Fruit fly (Drosophila melanogaster) whole organism, embryonic: ENCODE data around the gene CG33521.

ENCODE experiments used
- Atf6 ChIP-seq: fragments of 200-800 bp; sonication (Bioruptor generic); IDR thresholded peaks from 2 replicates; pipeline ENCODE4 v1.3.6; 2022; ENCODE audit warnings: missing biosample characterization, missing genetic modification characterization
- B-H2 ChIP-seq: fragments of 200-800 bp; sonication (Bioruptor generic); optimal IDR thresholded peaks from 2 replicates; lab custom pipeline; 2018; ENCODE audit warnings: missing biosample characterization, mild to moderate bottlenecking, missing genetic modification characterization
- CG10959 ChIP-seq: fragments of 200-800 bp; sonication (Bioruptor generic); IDR thresholded peaks from 2 replicates; pipeline ENCODE4 v1.3.6; 2022; ENCODE audit warnings: missing biosample characterization, missing genetic modification characterization
- CG11696 ChIP-seq: fragments of 200-800 bp; sonication (Bioruptor generic); IDR thresholded peaks from 2 replicates; pipeline ENCODE4 v1.3.6; 2022; ENCODE audit warnings: missing biosample characterization, missing genetic modification characterization
- CG11723 ChIP-seq: fragments of 200-800 bp; sonication (Bioruptor generic); optimal IDR thresholded peaks from 2 replicates; lab custom pipeline; 2017; ENCODE audit warnings: missing biosample characterization, mild to moderate bottlenecking, missing genetic modification characterization
- CG12236 ChIP-seq: fragments of 200-800 bp; sonication (Bioruptor generic); optimal IDR thresholded peaks from 2 replicates; lab custom pipeline; 2016; ENCODE audit warnings: missing biosample characterization, missing genetic modification characterization
- CG12299 ChIP-seq: fragments of 200-800 bp; sonication (Bioruptor generic); optimal IDR thresholded peaks from 2 replicates; lab custom pipeline; 2018; ENCODE audit warnings: missing biosample characterization, mild to moderate bottlenecking, missing genetic modification characterization
- CG1233 ChIP-seq: fragments of 200-800 bp; sonication (Bioruptor generic); optimal IDR thresholded peaks from 4 replicates; lab custom pipeline; 2018; ENCODE audit warnings: missing biosample characterization, mild to moderate bottlenecking, missing genetic modification characterization
- CG13287 ChIP-seq: fragments of 200-800 bp; sonication (Bioruptor generic); IDR thresholded peaks from 2 replicates; pipeline ENCODE4 v1.3.6; 2022; ENCODE audit warnings: missing biosample characterization, missing genetic modification characterization; ENCODE audit not compliant: partially characterized antibody
- CG15269 ChIP-seq: fragments of 200-800 bp; sonication (Bioruptor generic); optimal IDR thresholded peaks from 2 replicates; lab custom pipeline; 2018; ENCODE audit warnings: missing biosample characterization, mild to moderate bottlenecking, missing genetic modification characterization, moderate library complexity
- CG1529 ChIP-seq: fragments of 200-800 bp; sonication (Bioruptor generic); optimal IDR thresholded peaks from 3 replicates; lab custom pipeline; 2018; ENCODE audit warnings: missing biosample characterization, missing genetic modification characterization
- CG1603 ChIP-seq: fragments of 200-800 bp; sonication (Bioruptor generic); optimal IDR thresholded peaks from 2 replicates; lab custom pipeline; 2019; ENCODE audit warnings: missing biosample characterization, mild to moderate bottlenecking, missing genetic modification characterization, moderate library complexity
- CG16813 ChIP-seq: fragments of 200-800 bp; sonication (Bioruptor generic); IDR thresholded peaks from 3 replicates; pipeline ENCODE4 v1.3.6; 2022; ENCODE audit warnings: missing biosample characterization, missing genetic modification characterization; ENCODE audit not compliant: partially characterized antibody
- CG17359 ChIP-seq: fragments of 200-800 bp; sonication (Bioruptor generic); optimal IDR thresholded peaks from 3 replicates; lab custom pipeline; 2018; ENCODE audit warnings: missing biosample characterization, mild to moderate bottlenecking, missing genetic modification characterization, moderate library complexity
- CG17385 ChIP-seq: fragments of 200-800 bp; sonication (Bioruptor generic); optimal IDR thresholded peaks from 3 replicates; lab custom pipeline; 2018; ENCODE audit warnings: missing biosample characterization, mild to moderate bottlenecking, missing genetic modification characterization
- CG17568 ChIP-seq: fragments of 200-800 bp; sonication (Bioruptor generic); optimal IDR thresholded peaks from 2 replicates; lab custom pipeline; 2018; ENCODE audit warnings: missing biosample characterization, mild to moderate bottlenecking, missing genetic modification characterization, moderate library complexity
- CG17912 ChIP-seq: fragments of 200-800 bp; sonication (Bioruptor generic); optimal IDR thresholded peaks from 2 replicates; lab custom pipeline; 2018; ENCODE audit warnings: missing biosample characterization, mild to moderate bottlenecking, missing genetic modification characterization
- CG2712 ChIP-seq: fragments of 200-800 bp; optimal IDR thresholded peaks from 3 replicates; lab custom pipeline; 2019; ENCODE audit warnings: missing biosample characterization, mild to moderate bottlenecking, missing genetic modification characterization, moderate library complexity
- CG2875 ChIP-seq: fragments of 200-800 bp; sonication (Bioruptor generic); optimal IDR thresholded peaks from 2 replicates; lab custom pipeline; 2017; ENCODE audit warnings: missing biosample characterization, mild to moderate bottlenecking, missing genetic modification characterization, missing genetic modification reagents
- CG30020 ChIP-seq: fragments of 200-800 bp; optimal IDR thresholded peaks from 2 replicates; lab custom pipeline; 2019; ENCODE audit warnings: missing biosample characterization, mild to moderate bottlenecking, missing genetic modification characterization, moderate library complexity
- CG30403 ChIP-seq: fragments of 200-800 bp; sonication (Bioruptor generic); optimal IDR thresholded peaks from 3 replicates; lab custom pipeline; 2016; ENCODE audit warnings: missing biosample characterization, missing genetic modification characterization
- CG32772 ChIP-seq: fragments of 200-800 bp; sonication (Bioruptor generic); IDR thresholded peaks from 2 replicates; pipeline ENCODE4 v1.3.6; 2022; ENCODE audit warnings: missing biosample characterization, missing genetic modification characterization
- CG4360 ChIP-seq: fragments of 200-800 bp; sonication (Bioruptor generic); IDR thresholded peaks from 2 replicates; pipeline ENCODE4 v1.3.6; 2022; ENCODE audit warnings: missing biosample characterization, missing genetic modification characterization
- CG6254 ChIP-seq: fragments of 200-800 bp; sonication (Bioruptor generic); optimal IDR thresholded peaks from 3 replicates; lab custom pipeline; 2017; ENCODE audit warnings: mild to moderate bottlenecking, missing biosample characterization, missing genetic modification reagents, missing genetic modification characterization
- CG8290 ChIP-seq, 3 experiments: fragments of 200-800 bp; sonication (Bioruptor generic); optimal IDR thresholded peaks; 2 replicates each; lab custom pipeline; 2016 to 2019; ENCODE audit warnings: missing biosample characterization in 3 of 3, missing genetic modification characterization in 3 of 3, mild to moderate bottlenecking in 2 of 3, moderate library complexity in 1 of 3
- CG9727 ChIP-seq: fragments of 200-800 bp; sonication (Bioruptor generic); optimal IDR thresholded peaks from 3 replicates; lab custom pipeline; 2017; ENCODE audit warnings: missing biosample characterization, mild to moderate bottlenecking, missing genetic modification characterization
- Camta ChIP-seq: fragments of 200-800 bp; sonication (Bioruptor generic); optimal IDR thresholded peaks from 2 replicates; lab custom pipeline; 2016; ENCODE audit warnings: missing biosample characterization, missing genetic modification characterization
- Doc2 ChIP-seq: fragments of 200-800 bp; sonication (Bioruptor generic); IDR thresholded peaks from 2 replicates; pipeline ENCODE4 v1.3.6; 2022; ENCODE audit warnings: missing biosample characterization, missing genetic modification characterization
- HLH3B ChIP-seq: fragments of 200-800 bp; sonication (Bioruptor generic); IDR thresholded peaks from 2 replicates; pipeline ENCODE4 v1.3.6; 2022; ENCODE audit warnings: missing biosample characterization, missing genetic modification characterization
- Lhr ChIP-seq: fragments of 200-800 bp; sonication (Bioruptor generic); optimal IDR thresholded peaks from 3 replicates; lab custom pipeline; 2017; ENCODE audit warnings: mild to moderate bottlenecking, missing biosample characterization, missing genetic modification reagents, missing genetic modification characterization
- Sox100B ChIP-seq: fragments of 200-800 bp; sonication (Bioruptor generic); optimal IDR thresholded peaks from 3 replicates; lab custom pipeline; 2018; ENCODE audit warnings: missing biosample characterization, mild to moderate bottlenecking, missing genetic modification characterization
- Spps ChIP-seq: fragments of 200-800 bp; sonication (Bioruptor generic); optimal IDR thresholded peaks from 2 replicates; lab custom pipeline; 2018; ENCODE audit warnings: missing biosample characterization, mild to moderate bottlenecking, missing genetic modification characterization
- Vsx1 ChIP-seq: fragments of 200-800 bp; sonication (Bioruptor generic); optimal IDR thresholded peaks from 2 replicates; lab custom pipeline; 2017; ENCODE audit warnings: missing biosample characterization, mild to moderate bottlenecking, missing genetic modification characterization, missing genetic modification reagents
- amos ChIP-seq: fragments of 200-800 bp; sonication (Bioruptor generic); IDR thresholded peaks from 2 replicates; pipeline ENCODE4 v1.3.6; 2022; ENCODE audit warnings: missing biosample characterization, missing genetic modification characterization; ENCODE audit not compliant: partially characterized antibody
- az2 ChIP-seq: fragments of 200-800 bp; sonication (Bioruptor generic); optimal IDR thresholded peaks from 3 replicates; lab custom pipeline; 2016; ENCODE audit warnings: missing biosample characterization, missing genetic modification characterization
- bbx ChIP-seq: fragments of 200-800 bp; sonication (Bioruptor generic); IDR thresholded peaks from 2 replicates; pipeline ENCODE4 v1.3.6; 2022; ENCODE audit warnings: missing biosample characterization, missing genetic modification characterization; ENCODE audit not compliant: partially characterized antibody
- dmrt11E ChIP-seq: fragments of 200-800 bp; sonication (Bioruptor generic); optimal IDR thresholded peaks from 3 replicates; lab custom pipeline; 2018; ENCODE audit warnings: missing biosample characterization, mild to moderate bottlenecking, missing genetic modification characterization, moderate library complexity
- kah ChIP-seq: fragments of 200-800 bp; sonication (Bioruptor generic); optimal IDR thresholded peaks from 2 replicates; lab custom pipeline; 2018; ENCODE audit warnings: missing biosample characterization, mild to moderate bottlenecking, missing genetic modification characterization
- lbe ChIP-seq: fragments of 200-800 bp; sonication (Bioruptor generic); optimal IDR thresholded peaks from 2 replicates; lab custom pipeline; 2016; ENCODE audit warnings: missing biosample characterization, mild to moderate bottlenecking, missing genetic modification characterization
- lilli ChIP-seq: fragments of 200-800 bp; sonication (Bioruptor generic); optimal IDR thresholded peaks from 3 replicates; lab custom pipeline; 2016; ENCODE audit warnings: missing biosample characterization, missing genetic modification characterization
- nerfin-1 ChIP-seq: fragments of 200-800 bp; sonication (Bioruptor generic); optimal IDR thresholded peaks from 3 replicates; lab custom pipeline; 2019; ENCODE audit warnings: missing biosample characterization, mild to moderate bottlenecking, missing genetic modification characterization, moderate library complexity
- odd ChIP-seq: fragments of 200-800 bp; sonication (Bioruptor generic); optimal IDR thresholded peaks from 2 replicates; lab custom pipeline; 2017; ENCODE audit warnings: missing biosample characterization, mild to moderate bottlenecking, missing genetic modification characterization
- sr ChIP-seq: fragments of 200-800 bp; sonication (Bioruptor generic); IDR thresholded peaks from 3 replicates; pipeline ENCODE4 v1.3.6; 2022; ENCODE audit warnings: missing biosample characterization, missing genetic modification characterization
- stwl ChIP-seq: fragments of 200-800 bp; sonication (Bioruptor generic); optimal IDR thresholded peaks from 3 replicates; lab custom pipeline; 2018; ENCODE audit warnings: missing biosample characterization, mild to moderate bottlenecking, missing genetic modification characterization, moderate library complexity
- sug ChIP-seq: fragments of 200-800 bp; optimal IDR thresholded peaks from 2 replicates; lab custom pipeline; 2019; ENCODE audit warnings: missing biosample characterization, mild to moderate bottlenecking, missing genetic modification characterization, moderate library complexity
- tap ChIP-seq: fragments of 200-800 bp; optimal IDR thresholded peaks from 3 replicates; lab custom pipeline; 2019; ENCODE audit warnings: missing biosample characterization, mild to moderate bottlenecking, missing genetic modification characterization, moderate library complexity
- tio ChIP-seq: fragments of 200-800 bp; sonication (Bioruptor generic); optimal IDR thresholded peaks from 2 replicates; lab custom pipeline; 2017; ENCODE audit warnings: missing biosample characterization, missing genetic modification characterization, inconsistent platforms
- unpg ChIP-seq: fragments of 200-800 bp; sonication (Bioruptor generic); optimal IDR thresholded peaks from 3 replicates; lab custom pipeline; 2018; ENCODE audit warnings: missing biosample characterization, mild to moderate bottlenecking, missing genetic modification characterization, moderate library complexity
- wor ChIP-seq: fragments of 200-800 bp; sonication (Bioruptor generic); IDR thresholded peaks from 2 replicates; pipeline ENCODE4 v1.3.6; 2022; ENCODE audit warnings: missing biosample characterization, missing genetic modification characterization
- zen ChIP-seq: fragments of 200-800 bp; sonication (Bioruptor generic); optimal IDR thresholded peaks from 3 replicates; lab custom pipeline; 2018; ENCODE audit warnings: missing biosample characterization, mild to moderate bottlenecking, missing genetic modification characterization, moderate library complexity

Gene CG33521

DNA sequence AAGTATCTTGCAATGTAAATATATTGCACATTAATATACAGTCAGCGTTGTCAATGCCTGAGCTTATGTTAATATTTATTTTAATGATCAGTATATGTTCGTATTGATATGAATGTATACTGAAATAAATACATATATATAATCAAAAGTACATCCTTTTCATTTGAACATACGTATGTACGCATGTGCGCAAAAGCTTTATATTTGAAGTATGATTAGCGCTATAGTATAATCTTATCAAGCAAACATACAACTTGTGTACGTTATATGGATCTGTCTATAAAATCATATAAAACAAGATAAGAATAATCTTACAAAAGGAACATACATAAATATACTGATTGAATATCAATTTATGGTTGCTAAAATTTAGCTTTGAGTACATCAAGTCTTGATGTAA is 13.6 kb downstream of the CG33521 start (continued):
- peak; percentile 2 for TF ChIP-seq CG2875 (GFP tag; lab: Kevin White, UChicago)
- peak; percentile 50 for TF ChIP-seq sug
- peak; percentile 18 for TF ChIP-seq Vsx1 (GFP tag; lab: Kevin White, UChicago)
- peak; percentile 19 for TF ChIP-seq lbe
- TF ChIP-seq CG1529: peak; percentile 43
- peak; percentile 8 for TF ChIP-seq stwl (tag; lab: Kevin White, UChicago)
- TF ChIP-seq Sox100B (GFP tag; lab: Kevin White, UChicago): peak; percentile 63
- peak; percentile 62 for TF ChIP-seq odd
- TF ChIP-seq lilli (GFP tag; lab: Kevin White, UChicago): no peak
- TF ChIP-seq CG17359 (tag; lab: Kevin White, UChicago): peak; percentile 27
- peak; percentile 25 for TF ChIP-seq kah
- TF ChIP-seq CG8290 (GFP tag; optimal IDR thresholded peaks at IDR 0.05; lab: Kevin White, UChicago): no peak
- peak in 1 of 2 experiments; percentile 43 for TF ChIP-seq CG8290 (tag; optimal IDR thresholded peaks at IDR 0.05; lab: Kevin White, UChicago)
- no peak for TF ChIP-seq CG16813
- peak; percentile 54 for TF ChIP-seq B-H2
- no peak for TF ChIP-seq Atf6 (GFP tag; lab: Robert Waterston, UW)
- TF ChIP-seq CG15269 (tag; lab: Kevin White, UChicago): no peak
- TF ChIP-seq CG32772 (GFP tag; lab: Robert Waterston, UW): no peak
- no peak for TF ChIP-seq CG4360
- TF ChIP-seq CG1233 (GFP tag; lab: Kevin White, UChicago): peak; percentile 0
- no peak for TF ChIP-seq CG13287 (GFP tag; lab: Robert Waterston, UW)
- TF ChIP-seq CG10959 (GFP tag; lab: Robert Waterston, UW): no peak
- TF ChIP-seq CG11696 (GFP tag; lab: Robert Waterston, UW): no peak
- TF ChIP-seq sr: no peak
- no peak for TF ChIP-seq wor (GFP tag; lab: Robert Waterston, UW)
- peak; percentile 8 for TF ChIP-seq CG17912 (GFP tag; lab: Kevin White, UChicago)
- TF ChIP-seq CG1603 (tag; lab: Kevin White, UChicago): peak; percentile 30
- peak; percentile 14 for TF ChIP-seq Lhr (GFP tag; lab: Kevin White, UChicago)
- TF ChIP-seq dmrt11E: peak; percentile 38
- TF ChIP-seq Camta (GFP tag; lab: Kevin White, UChicago): no peak
- TF ChIP-seq HLH3B (GFP tag; lab: Robert Waterston, UW): no peak
- TF ChIP-seq bbx (GFP tag; lab: Robert Waterston, UW): no peak
- TF ChIP-seq CG2712 (tag; lab: Kevin White, UChicago): peak; percentile 14
- TF ChIP-seq Spps (tag; lab: Kevin White, UChicago): peak; percentile 3
- TF ChIP-seq tap: peak; percentile 58
- TF ChIP-seq nerfin-1: peak; percentile 36
- TF ChIP-seq CG30020 (tag; lab: Kevin White, UChicago): peak; percentile 95
- TF ChIP-seq tio (GFP tag; lab: Kevin White, UChicago): no peak
- TF ChIP-seq CG17385 (GFP tag; lab: Kevin White, UChicago): peak; percentile 26
- TF ChIP-seq Doc2 (GFP tag; lab: Robert Waterston, UW): no peak
- no peak for TF ChIP-seq amos
- TF ChIP-seq CG11723 (GFP tag; lab: Kevin White, UChicago): peak; percentile 46
- no peak for TF ChIP-seq CG12236 (GFP tag; lab: Kevin White, UChicago)
- peak; percentile 26 for TF ChIP-seq CG6254 (GFP tag; lab: Kevin White, UChicago)
- no peak for TF ChIP-seq az2 (GFP tag; lab: Kevin White, UChicago)
- no peak for TF ChIP-seq zen (tag; lab: Kevin White, UChicago)
- TF ChIP-seq unpg: peak; percentile 26
- peak; percentile 64 for TF ChIP-seq CG17568 (GFP tag; lab: Kevin White, UChicago)
- no peak for TF ChIP-seq CG30403
- TF ChIP-seq CG9727 (GFP tag; lab: Kevin White, UChicago): no peak
- peak; percentile 43 for TF ChIP-seq CG12299 (tag; lab: Kevin White, UChicago)
